Fruit fly (Drosophila melanogaster) whole organism, embryonic: Measurements from ENCODE around the gene NdufV3.

Experiments
- BEAF-32 ChIP-seq: fragments of 200-800 bp; sonication (Bioruptor generic); optimal IDR thresholded peaks from 3 replicates; lab custom pipeline; 2017; ENCODE audit warnings: missing biosample characterization, missing genetic modification characterization, mild to moderate bottlenecking, moderate library complexity, missing genetic modification reagents
- Bgb ChIP-seq: fragments of 200-800 bp; sonication (Bioruptor generic); IDR thresholded peaks from 2 replicates; pipeline ENCODE4 v1.3.6; 2022; ENCODE audit warnings: missing biosample characterization, missing genetic modification characterization; ENCODE audit not compliant: partially characterized antibody
- CG10274 ChIP-seq: fragments of 200-800 bp; sonication (Bioruptor generic); optimal IDR thresholded peaks from 3 replicates; lab custom pipeline; 2017; ENCODE audit warnings: missing biosample characterization, mild to moderate bottlenecking, missing genetic modification characterization
- CG10366 ChIP-seq: fragments of 200-800 bp; sonication (Bioruptor generic); IDR thresholded peaks from 2 replicates; pipeline ENCODE4 v1.3.6; 2022; ENCODE audit warnings: missing biosample characterization, missing genetic modification characterization
- CG12299 ChIP-seq: fragments of 200-800 bp; sonication (Bioruptor generic); optimal IDR thresholded peaks from 2 replicates; lab custom pipeline; 2018; ENCODE audit warnings: missing biosample characterization, mild to moderate bottlenecking, missing genetic modification characterization
- CG13775 ChIP-seq: fragments of 200-800 bp; sonication (Bioruptor generic); optimal IDR thresholded peaks from 3 replicates; lab custom pipeline; 2017; ENCODE audit warnings: missing biosample characterization, mild to moderate bottlenecking, missing genetic modification characterization
- CG14050 ChIP-seq: fragments of 200-800 bp; sonication (Bioruptor generic); IDR thresholded peaks from 3 replicates; pipeline ENCODE4 v1.3.6; 2022; ENCODE audit warnings: missing biosample characterization, missing genetic modification characterization
- CG14710 ChIP-seq: fragments of 200-800 bp; sonication (Bioruptor generic); optimal IDR thresholded peaks from 3 replicates; lab custom pipeline; 2019; ENCODE audit warnings: missing biosample characterization, mild to moderate bottlenecking, missing genetic modification characterization, moderate library complexity
- CG1602 ChIP-seq: fragments of 200-800 bp; sonication (Bioruptor generic); optimal IDR thresholded peaks from 3 replicates; lab custom pipeline; 2016; ENCODE audit warnings: missing biosample characterization, missing genetic modification characterization
- CG17385 ChIP-seq: fragments of 200-800 bp; sonication (Bioruptor generic); optimal IDR thresholded peaks from 3 replicates; lab custom pipeline; 2018; ENCODE audit warnings: missing biosample characterization, mild to moderate bottlenecking, missing genetic modification characterization
- CG17802 ChIP-seq: fragments of 200-800 bp; sonication (Bioruptor generic); optimal IDR thresholded peaks from 2 replicates; lab custom pipeline; 2018; ENCODE audit warnings: missing biosample characterization, mild to moderate bottlenecking, missing genetic modification characterization, moderate library complexity
- CG17912 ChIP-seq: fragments of 200-800 bp; sonication (Bioruptor generic); optimal IDR thresholded peaks from 2 replicates; lab custom pipeline; 2018; ENCODE audit warnings: missing biosample characterization, mild to moderate bottlenecking, missing genetic modification characterization
- CG18619 ChIP-seq: fragments of 200-800 bp; sonication (Bioruptor generic); optimal IDR thresholded peaks from 3 replicates; lab custom pipeline; 2017; ENCODE audit warnings: missing biosample characterization, mild to moderate bottlenecking, missing genetic modification characterization
- CG32772 ChIP-seq: fragments of 200-800 bp; sonication (Bioruptor generic); IDR thresholded peaks from 2 replicates; pipeline ENCODE4 v1.3.6; 2022; ENCODE audit warnings: missing biosample characterization, missing genetic modification characterization
- CG3407 ChIP-seq: fragments of 200-800 bp; sonication (Bioruptor generic); optimal IDR thresholded peaks from 2 replicates; lab custom pipeline; 2018; ENCODE audit warnings: missing biosample characterization, mild to moderate bottlenecking, missing genetic modification characterization
- CG3726 ChIP-seq: fragments of 200-800 bp; sonication (Bioruptor generic); IDR thresholded peaks from 3 replicates; pipeline ENCODE4, ENCODE4 v1.3.6; 2022; ENCODE audit warnings: missing biosample characterization, missing genetic modification characterization
- CG3838 ChIP-seq: fragments of 200-800 bp; sonication (Bioruptor generic); optimal IDR thresholded peaks from 3 replicates; lab custom pipeline; 2016; ENCODE audit warnings: missing biosample characterization, missing genetic modification characterization
- CG4328 ChIP-seq: fragments of 200-800 bp; sonication (Bioruptor generic); optimal IDR thresholded peaks from 3 replicates; lab custom pipeline; 2017; ENCODE audit warnings: missing biosample characterization, missing genetic modification reagents, missing genetic modification characterization
- CG7963 ChIP-seq: fragments of 200-800 bp; sonication (Bioruptor generic); IDR thresholded peaks from 3 replicates; pipeline ENCODE4 v1.3.6; 2022; ENCODE audit warnings: missing biosample characterization, missing genetic modification characterization; ENCODE audit not compliant: partially characterized antibody
- CG8924 ChIP-seq: fragments of 200-800 bp; optimal IDR thresholded peaks from 3 replicates; lab custom pipeline; 2019; ENCODE audit warnings: missing biosample characterization, mild to moderate bottlenecking, missing genetic modification characterization, moderate library complexity
- CoRest ChIP-seq: fragments of 200-800 bp; sonication (Bioruptor generic); optimal IDR thresholded peaks from 3 replicates; lab custom pipeline; 2018; ENCODE audit warnings: missing biosample characterization, mild to moderate bottlenecking, missing genetic modification characterization, moderate library complexity
- D ChIP-seq, 2 experiments: fragments of 200-800 bp in 1 of 2; fragments of >200 bp in 1 of 2; sonication (Bioruptor generic) in 1 of 2; optimal IDR thresholded peaks; 2 replicates in 1 of 2; 3 replicates in 1 of 2; lab custom pipeline; 2017; ENCODE audit warnings: mild to moderate bottlenecking in 1 of 2, missing biosample characterization in 1 of 2, missing genetic modification characterization in 1 of 2, missing genetic modification reagents in 1 of 2
- E2f2 ChIP-seq: fragments of 200-800 bp; sonication (Bioruptor generic); IDR thresholded peaks from 2 replicates; pipeline ENCODE4 v1.3.6; 2022; ENCODE audit warnings: missing biosample characterization, missing genetic modification characterization
- Ets97D ChIP-seq: fragments of 200-800 bp; sonication (Bioruptor generic); optimal IDR thresholded peaks from 3 replicates; lab custom pipeline; 2016; ENCODE audit warnings: missing biosample characterization, missing genetic modification characterization
- Hand ChIP-seq: fragments of 200-800 bp; sonication (Bioruptor generic); optimal IDR thresholded peaks from 2 replicates; lab custom pipeline; 2017; ENCODE audit warnings: mild to moderate bottlenecking, missing biosample characterization, missing genetic modification reagents, missing genetic modification characterization
- Nf-YB ChIP-seq: fragments of 200-800 bp; sonication (Bioruptor generic); optimal IDR thresholded peaks from 3 replicates; lab custom pipeline; 2019; ENCODE audit warnings: missing biosample characterization, mild to moderate bottlenecking, missing genetic modification characterization, moderate library complexity
- Oaz ChIP-seq: fragments of 200-800 bp; sonication (Bioruptor generic); IDR thresholded peaks from 2 replicates; pipeline ENCODE4 v1.3.6; 2022; ENCODE audit warnings: missing biosample characterization, missing genetic modification characterization
- Oli ChIP-seq: fragments of 200-800 bp; sonication (Bioruptor generic); optimal IDR thresholded peaks from 2 replicates; lab custom pipeline; 2018; ENCODE audit warnings: missing biosample characterization, mild to moderate bottlenecking, missing genetic modification characterization, moderate library complexity
- Sox100B ChIP-seq: fragments of 200-800 bp; sonication (Bioruptor generic); optimal IDR thresholded peaks from 3 replicates; lab custom pipeline; 2018; ENCODE audit warnings: missing biosample characterization, mild to moderate bottlenecking, missing genetic modification characterization
- Sry-β ChIP-seq: fragments of 200-800 bp; sonication (Bioruptor generic); optimal IDR thresholded peaks from 2 replicates; lab custom pipeline; 2018; ENCODE audit warnings: missing biosample characterization, mild to moderate bottlenecking, missing genetic modification characterization, moderate library complexity
- abd-A ChIP-seq: fragments of 200-800 bp; sonication (Bioruptor generic); optimal IDR thresholded peaks from 3 replicates; lab custom pipeline; 2019; ENCODE audit warnings: missing biosample characterization, mild to moderate bottlenecking, missing genetic modification characterization, moderate library complexity
- amos ChIP-seq: fragments of 200-800 bp; sonication (Bioruptor generic); IDR thresholded peaks from 2 replicates; pipeline ENCODE4 v1.3.6; 2022; ENCODE audit warnings: missing biosample characterization, missing genetic modification characterization; ENCODE audit not compliant: partially characterized antibody
- ap ChIP-seq: fragments of 200-800 bp; sonication (Bioruptor generic); IDR thresholded peaks from 2 replicates; pipeline ENCODE4 v1.3.6; 2022; ENCODE audit warnings: missing biosample characterization, missing genetic modification characterization
- eyg ChIP-seq: fragments of 200-800 bp; sonication (Bioruptor generic); optimal IDR thresholded peaks from 3 replicates; lab custom pipeline; 2016; ENCODE audit warnings: missing biosample characterization, missing genetic modification characterization
- fd3F ChIP-seq: fragments of 200-800 bp; sonication (Bioruptor generic); optimal IDR thresholded peaks from 2 replicates; lab custom pipeline; 2018; ENCODE audit warnings: missing biosample characterization, mild to moderate bottlenecking, missing genetic modification characterization, moderate library complexity
- fd64A ChIP-seq: fragments of 200-800 bp; sonication (Bioruptor generic); optimal IDR thresholded peaks from 3 replicates; lab custom pipeline; 2018; ENCODE audit warnings: missing biosample characterization, mild to moderate bottlenecking, missing genetic modification characterization
- gce ChIP-seq: fragments of 200-800 bp; sonication (Bioruptor generic); IDR thresholded peaks from 3 replicates; pipeline ENCODE4 v1.3.6; 2022; ENCODE audit warnings: missing biosample characterization, missing genetic modification characterization
- gcm ChIP-seq: fragments of 200-800 bp; sonication (Bioruptor generic); optimal IDR thresholded peaks from 2 replicates; lab custom pipeline; 2019; ENCODE audit warnings: missing biosample characterization, mild to moderate bottlenecking, missing genetic modification characterization, moderate library complexity
- gro ChIP-seq: fragments of 200-800 bp; sonication (Bioruptor generic); optimal IDR thresholded peaks from 2 replicates; lab custom pipeline; 2016; ENCODE audit warnings: missing biosample characterization, missing genetic modification characterization
- odd ChIP-seq: fragments of 200-800 bp; sonication (Bioruptor generic); optimal IDR thresholded peaks from 2 replicates; lab custom pipeline; 2017; ENCODE audit warnings: missing biosample characterization, mild to moderate bottlenecking, missing genetic modification characterization
- peb ChIP-seq: fragments of 200-800 bp; sonication (Bioruptor generic); IDR thresholded peaks from 2 replicates; pipeline ENCODE4 v1.3.6; 2022; ENCODE audit warnings: missing biosample characterization, missing genetic modification characterization
- sc ChIP-seq, 3 experiments: fragments of >200 bp in 2 of 3; fragments of 200-800 bp in 1 of 3; sonication (Bioruptor generic) in 1 of 3; optimal IDR thresholded peaks; 2 replicates in 2 of 3; 3 replicates in 1 of 3; lab custom pipeline; 2017; ENCODE audit warnings: mild to moderate bottlenecking in 1 of 3, missing biosample characterization in 1 of 3, missing genetic modification characterization in 1 of 3, missing genetic modification reagents in 1 of 3
- seq ChIP-seq: fragments of 200-800 bp; sonication (Bioruptor generic); IDR thresholded peaks from 2 replicates; pipeline ENCODE4 v1.3.6; 2022; ENCODE audit warnings: missing biosample characterization, missing genetic modification characterization
- shn ChIP-seq: fragments of 200-800 bp; sonication (Bioruptor generic); optimal IDR thresholded peaks from 3 replicates; lab custom pipeline; 2016; ENCODE audit warnings: missing biosample characterization, missing genetic modification characterization
- stwl ChIP-seq: fragments of 200-800 bp; sonication (Bioruptor generic); optimal IDR thresholded peaks from 3 replicates; lab custom pipeline; 2018; ENCODE audit warnings: missing biosample characterization, mild to moderate bottlenecking, missing genetic modification characterization, moderate library complexity
- tup ChIP-seq: fragments of 200-800 bp; sonication (Bioruptor generic); optimal IDR thresholded peaks from 2 replicates; lab custom pipeline; 2016; ENCODE audit warnings: missing biosample characterization, mild to moderate bottlenecking, missing genetic modification characterization, moderate library complexity
- unc-4 ChIP-seq: fragments of 200-800 bp; sonication (Bioruptor generic); IDR thresholded peaks from 2 replicates; pipeline ENCODE4 v1.3.6; 2022; ENCODE audit warnings: missing biosample characterization, missing genetic modification characterization; ENCODE audit not compliant: partially characterized antibody
- wdn ChIP-seq: fragments of 200-800 bp; sonication (Bioruptor generic); IDR thresholded peaks from 2 replicates; pipeline ENCODE4 v1.3.6; 2022; ENCODE audit warnings: missing biosample characterization, missing genetic modification characterization
- wor ChIP-seq: fragments of 200-800 bp; sonication (Bioruptor generic); IDR thresholded peaks from 2 replicates; pipeline ENCODE4 v1.3.6; 2022; ENCODE audit warnings: missing biosample characterization, missing genetic modification characterization

Gene NdufV3

DNA sequence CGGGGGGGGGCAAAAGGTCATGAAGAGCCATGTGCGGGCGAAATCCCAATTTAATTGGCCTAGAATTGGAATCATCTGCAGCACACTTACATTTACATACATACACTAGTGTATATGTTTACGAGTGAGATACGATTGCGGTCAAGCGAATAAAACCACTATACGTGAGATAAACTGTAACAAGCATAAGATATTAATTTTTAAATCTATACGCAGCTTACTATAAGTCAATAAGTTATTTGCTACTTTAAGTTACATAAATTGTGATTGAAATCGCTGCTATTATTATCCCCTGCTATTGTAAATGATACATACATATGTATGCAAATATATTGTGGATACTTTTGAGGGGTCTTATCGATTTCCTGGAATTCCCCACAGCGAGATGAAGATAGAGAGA lies 29.3 kb downstream of the NdufV3 start (continued):
- TF ChIP-seq CG3838 (GFP tag; lab: Kevin White, UChicago) (no peak), CG3407 (GFP tag; lab: Kevin White, UChicago) (no peak), peb (peak; percentile 19; the same call in 1 of the 2 replicates), CoRest (tag; lab: Kevin White, UChicago) (peak; percentile 41), sc (optimal IDR thresholded peaks at IDR 0.05; lab: Kevin White, UChicago) (no peak), sc (GFP tag; optimal IDR thresholded peaks at IDR 0.05; lab: Kevin White, UChicago) (no peak), unc-4 (GFP tag; lab: Robert Waterston, UW) (no peak), stwl (tag; lab: Kevin White, UChicago) (no peak), Hand (GFP tag; lab: Kevin White, UChicago) (peak; percentile 47), Sox100B (GFP tag; lab: Kevin White, UChicago) (peak; percentile 10), CG14050 (GFP tag; lab: Robert Waterston, UW) (0 out of 3 replicates have a peak, but pooled peaks have one; percentile 19), fd64A (GFP tag; lab: Kevin White, UChicago) (no peak), CG1602 (GFP tag; lab: Kevin White, UChicago) (no peak), CG17385 (GFP tag; lab: Kevin White, UChicago) (peak; percentile 48), CG32772 (peak; percentile 39; the same call in 1 of the 2 replicates), CG18619 (GFP tag; lab: Kevin White, UChicago) (peak; percentile 14), ap (peak; percentile 19; the same call in 1 of the 2 replicates), CG10274 (GFP tag; lab: Kevin White, UChicago) (no peak), CG4328 (GFP tag; lab: Kevin White, UChicago) (no peak), eyg (GFP tag; lab: Kevin White, UChicago) (no peak), fd3F (GFP tag; lab: Kevin White, UChicago) (peak; percentile 31), Oaz (GFP tag; lab: Robert Waterston, UW) (peak; percentile 40; the same call in 1 of the 2 replicates), gcm (GFP tag; lab: Kevin White, UChicago) (no peak), CG14710 (tag; lab: Kevin White, UChicago) (no peak), wor (GFP tag; lab: Robert Waterston, UW) (no peak), odd (GFP tag; lab: Kevin White, UChicago) (no peak), Ets97D (no peak), Sry-β (GFP tag; lab: Kevin White, UChicago) (no peak), CG17912 (peak; percentile 14), CG7963 (GFP tag; lab: Robert Waterston, UW) (no peak), CG10366 (GFP tag; lab: Robert Waterston, UW) (peak; percentile 16; the same call in 1 of the 2 replicates), wdn (0 out of 2 replicates have a peak, but pooled peaks have one; percentile 10), tup (GFP tag; lab: Kevin White, UChicago) (no peak), Nf-YB (GFP tag; lab: Kevin White, UChicago) (no peak), D (optimal IDR thresholded peaks at IDR 0.05; lab: Kevin White, UChicago) (no peak), D (GFP tag; optimal IDR thresholded peaks at IDR 0.05; lab: Kevin White, UChicago) (no peak), Bgb (GFP tag; lab: Robert Waterston, UW) (no peak), CG17802 (no peak), amos (GFP tag; lab: Robert Waterston, UW) (no peak), gce (0 out of 3 replicates have a peak, but pooled peaks have one; percentile 25), CG12299 (tag; lab: Kevin White, UChicago) (no peak), CG3726 (no peak), CG8924 (peak; percentile 53), abd-A (tag; lab: Kevin White, UChicago) (no peak), seq (GFP tag; lab: Robert Waterston, UW) (peak; percentile 68), CG13775 (GFP tag; lab: Kevin White, UChicago) (no peak), gro (GFP tag; lab: Kevin White, UChicago) (peak; percentile 2), Oli (peak; percentile 7), BEAF-32 (GFP tag; lab: Kevin White, UChicago) (no peak), shn (no peak), E2f2 (GFP tag; lab: Robert Waterston, UW) (no peak)
